Fruit fly (Drosophila melanogaster): ENCODE results near the gene PolD2.

PolD2 gene

DNA sequence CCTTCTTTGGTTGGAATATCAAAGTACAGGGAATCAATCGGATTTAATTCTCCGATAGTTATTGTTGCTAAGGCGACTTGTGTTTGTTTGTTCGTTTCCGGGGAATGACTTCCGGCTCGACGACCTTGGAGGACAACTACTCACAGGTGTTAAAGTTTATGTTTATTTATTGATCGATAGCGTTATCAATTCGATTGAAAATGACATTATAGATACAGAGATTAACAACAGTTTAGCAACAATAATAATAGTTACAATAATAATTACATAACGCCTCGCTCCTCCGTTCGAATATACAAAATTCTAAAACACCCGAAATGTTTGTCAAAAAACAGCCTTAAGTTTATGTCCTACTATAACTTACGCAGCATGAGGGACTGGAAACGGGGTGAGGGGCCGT lies 3.8 kb upstream of the PolD2 start, which contains the start of gene Dhc62B:
TSS of gene Dhc62B (minus strand) at position 101 of the 400 bp plus-strand sequence.
- TF ChIP-seq h (optimal IDR thresholded peaks at IDR 0.05) (no peak), Myc (optimal IDR thresholded peaks at IDR 0.05) (no peak), insv (optimal IDR thresholded peaks at IDR 0.05) (no peak), psq (optimal IDR thresholded peaks at IDR 0.05) (no peak), ttk (optimal IDR thresholded peaks at IDR 0.05) (no peak), Sin3A (optimal IDR thresholded peaks at IDR 0.05) (no peak)

DNA sequence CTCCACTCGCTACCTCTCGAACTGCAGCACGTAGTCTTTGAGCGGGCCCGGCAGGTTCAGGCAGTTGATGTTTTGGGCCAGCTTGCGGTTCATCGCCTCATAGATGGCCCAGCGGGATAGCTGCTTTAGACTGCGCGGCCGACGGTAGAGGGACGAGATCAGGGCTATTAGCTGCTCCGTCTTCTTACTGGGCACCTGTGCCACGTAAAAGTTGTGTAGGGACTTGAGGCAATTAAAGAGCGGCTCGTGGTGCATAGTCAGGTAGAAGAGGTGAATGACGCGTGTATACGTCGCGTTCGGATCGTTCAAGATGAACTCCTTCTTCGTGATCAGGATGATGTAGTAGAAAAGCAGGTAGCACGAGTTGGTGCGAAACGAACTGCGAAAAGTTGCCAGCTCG lies 2.8 kb upstream of the PolD2 start:
- TF ChIP-seq insv (optimal IDR thresholded peaks at IDR 0.05) (no peak), h (optimal IDR thresholded peaks at IDR 0.05) (no peak), psq (optimal IDR thresholded peaks at IDR 0.05) (no peak), ttk (optimal IDR thresholded peaks at IDR 0.05) (no peak), Myc (optimal IDR thresholded peaks at IDR 0.05) (no peak), Sin3A (optimal IDR thresholded peaks at IDR 0.05) (no peak)

DNA sequence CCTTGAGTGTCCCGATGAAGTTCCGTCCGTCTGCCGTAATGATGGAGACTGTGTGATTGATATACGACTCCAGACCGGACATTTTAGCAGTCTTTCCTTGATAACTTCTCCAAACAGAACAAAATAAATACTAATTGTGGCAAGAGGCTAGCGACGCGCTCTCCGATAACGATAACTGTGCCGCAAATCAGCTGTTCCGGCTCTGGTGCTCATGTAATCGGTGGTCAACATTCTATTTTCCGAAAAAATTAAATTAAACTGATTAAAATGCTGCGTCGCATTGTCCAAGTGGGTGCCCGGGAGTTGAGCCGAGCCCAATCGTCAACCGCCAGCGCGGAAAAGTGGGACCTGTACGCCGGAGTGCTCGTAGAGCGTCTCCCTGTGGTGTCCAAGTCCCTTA lies 1.8 kb downstream of the PolD2 start, which contains the start of the genes CG2021 and mRpL46:
TSS of gene CG2021 (minus strand) at position 163 of the 400 bp plus-strand sequence.
TSS of gene mRpL46 (plus strand) at position 191 of the 400 bp plus-strand sequence.
- TF ChIP-seq ttk (optimal IDR thresholded peaks at IDR 0.05): no peak

DNA sequence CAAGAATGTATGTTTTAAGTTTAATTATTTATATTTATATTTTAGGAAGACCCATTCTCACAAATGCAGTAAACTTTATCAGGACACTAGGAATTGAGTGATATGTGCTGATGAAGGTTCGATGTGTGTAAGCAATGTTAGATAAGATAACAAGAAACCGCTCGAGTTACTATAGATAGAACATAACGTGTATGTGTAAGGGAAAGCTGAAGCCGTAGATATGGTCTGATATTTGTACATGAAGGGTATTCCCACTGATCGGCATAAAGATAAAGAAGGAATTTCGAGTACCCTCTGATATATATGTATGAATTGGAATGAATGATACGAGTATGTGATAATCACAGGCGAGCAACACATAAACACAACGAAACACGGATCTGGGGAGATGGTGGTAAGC lies 8.7 kb downstream of the PolD2 start:
- TF ChIP-seq h (optimal IDR thresholded peaks at IDR 0.05): no peak
- TF ChIP-seq insv (optimal IDR thresholded peaks at IDR 0.05): no peak
- no peak for TF ChIP-seq Myc (optimal IDR thresholded peaks at IDR 0.05)

DNA sequence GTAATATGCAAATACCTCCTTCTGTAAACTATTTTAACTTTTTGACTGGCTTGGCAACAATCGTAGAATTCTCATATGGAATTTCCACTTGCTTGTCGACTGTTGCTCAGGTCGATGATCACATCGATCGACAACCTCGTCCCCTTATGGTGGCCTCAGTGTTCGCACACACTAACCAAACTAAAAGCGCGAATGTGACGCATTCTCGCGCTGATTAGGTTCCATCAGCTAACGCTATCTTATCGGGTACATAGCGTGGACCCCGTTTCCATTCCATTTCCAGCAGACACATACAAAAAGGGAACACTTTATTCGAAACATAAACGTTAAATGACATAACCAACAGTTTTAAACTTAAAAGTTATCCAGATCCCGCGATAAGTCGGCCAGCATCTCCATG lies 13.9 kb downstream of the PolD2 start:
- TF ChIP-seq Myc (optimal IDR thresholded peaks at IDR 0.05): no peak
- TF ChIP-seq insv (optimal IDR thresholded peaks at IDR 0.05): no peak
- no peak for TF ChIP-seq h (optimal IDR thresholded peaks at IDR 0.05)
- no peak for TF ChIP-seq Sin3A (optimal IDR thresholded peaks at IDR 0.05)

DNA sequence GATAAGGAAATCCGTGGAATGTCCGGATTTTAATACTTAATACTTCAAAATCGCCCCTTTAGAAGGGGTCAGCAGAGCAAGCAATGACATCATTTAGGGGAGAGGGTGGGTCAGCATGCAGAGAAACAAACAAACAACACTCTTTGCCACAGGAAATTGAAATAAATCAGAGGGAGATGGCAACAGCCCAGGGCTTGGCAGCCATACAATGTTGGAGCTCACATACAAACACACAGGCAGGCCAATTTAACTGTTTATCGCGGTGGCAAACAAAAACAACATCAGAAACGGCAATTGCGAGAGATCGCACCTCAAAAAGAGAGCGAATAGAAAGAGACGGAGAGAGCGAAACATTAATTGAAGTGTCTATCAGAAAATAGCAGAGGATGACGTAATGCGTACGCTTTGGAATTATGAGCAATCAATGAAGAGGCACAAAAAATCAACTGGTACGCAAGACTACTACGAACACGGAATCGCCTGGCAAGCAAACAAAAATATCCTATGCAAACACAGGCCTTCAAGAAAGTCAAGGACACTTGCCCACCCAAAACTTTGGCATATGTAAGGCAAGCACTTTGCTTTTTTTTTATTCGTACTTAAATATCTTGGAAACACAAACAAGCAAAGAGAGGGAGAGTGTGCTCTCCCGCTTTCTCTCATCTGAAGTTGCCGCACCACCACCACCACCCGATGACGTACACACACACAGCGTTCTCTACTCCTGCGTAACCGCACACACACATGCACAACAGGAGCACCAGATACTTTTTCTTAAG lies 18.9 kb downstream of the PolD2 start:
- TF ChIP-seq psq (optimal IDR thresholded peaks at IDR 0.05) (no peak), Sin3A (optimal IDR thresholded peaks at IDR 0.05) (no peak), ttk (optimal IDR thresholded peaks at IDR 0.05) (no peak), Myc (optimal IDR thresholded peaks at IDR 0.05) (no peak), insv (optimal IDR thresholded peaks at IDR 0.05) (no peak), h (optimal IDR thresholded peaks at IDR 0.05) (no peak)

DNA sequence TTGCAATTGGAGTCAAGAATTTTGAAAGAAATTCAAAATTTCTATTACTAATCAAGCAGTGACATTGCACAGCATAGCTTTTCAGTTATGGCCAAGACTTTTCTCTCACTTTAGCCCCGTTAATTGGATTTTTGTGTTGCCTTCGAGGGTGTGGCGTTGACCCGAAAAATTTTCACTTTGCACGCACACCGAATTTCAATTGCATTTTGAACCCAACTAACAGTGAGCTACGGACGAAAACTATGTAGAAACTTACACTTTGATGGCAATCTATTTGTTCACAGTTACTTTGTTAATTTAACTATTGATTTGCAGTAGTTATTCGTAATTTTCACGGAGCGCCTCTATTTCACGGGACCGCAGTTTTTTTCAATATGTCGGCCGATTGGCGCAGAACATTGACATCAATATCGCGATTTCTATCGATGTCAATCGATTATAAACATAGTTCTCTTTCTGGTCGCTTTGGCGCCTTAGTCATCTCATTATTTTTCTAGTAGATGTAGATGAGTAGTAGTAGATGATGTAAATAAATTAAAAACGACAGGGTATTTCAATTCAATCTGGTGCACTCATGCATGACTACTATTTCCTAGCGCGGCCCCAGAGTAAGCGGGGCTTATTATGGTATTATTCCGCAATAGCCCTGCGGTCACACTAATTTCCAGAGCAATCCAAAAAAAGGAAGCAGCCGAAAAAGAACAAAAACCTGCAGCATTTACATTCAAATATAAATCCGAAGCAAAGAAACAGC lies 19.7 kb downstream of the PolD2 start, which contains the start of the genes alpha-Spec, dlt and Cdc37:
TSS of gene alpha-Spec (minus strand) at position 386 of the 754 bp plus-strand sequence.
TSS of gene dlt (minus strand) at position 386 of the 754 bp plus-strand sequence.
TSS of gene Cdc37 (plus strand) at position 450 of the 754 bp plus-strand sequence.
- no peak for TF ChIP-seq Sin3A (optimal IDR thresholded peaks at IDR 0.05)
- no peak for TF ChIP-seq ttk (optimal IDR thresholded peaks at IDR 0.05)
- no peak for TF ChIP-seq Myc (optimal IDR thresholded peaks at IDR 0.05)
- no peak for TF ChIP-seq h (optimal IDR thresholded peaks at IDR 0.05)
- TF ChIP-seq psq (optimal IDR thresholded peaks at IDR 0.05): no peak
- TF ChIP-seq insv (optimal IDR thresholded peaks at IDR 0.05): no peak

DNA sequence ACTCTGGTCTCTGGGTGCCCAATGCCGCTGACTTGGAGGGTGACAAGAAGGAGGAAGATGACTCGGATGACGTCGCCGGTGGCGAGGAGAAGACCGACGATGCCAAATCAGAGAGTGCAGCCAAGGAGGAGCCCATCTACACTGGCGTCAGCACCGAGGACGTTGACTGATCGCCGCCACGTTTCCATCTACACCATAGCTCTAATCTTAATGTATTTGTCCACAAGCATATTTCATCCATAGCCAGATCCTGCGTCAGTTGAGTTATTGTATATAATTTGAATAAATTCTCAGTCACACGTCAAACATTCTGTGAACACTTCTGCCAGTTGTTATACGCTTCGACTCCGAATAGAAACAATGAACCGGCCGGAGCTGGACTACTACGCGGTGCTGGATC lies 21.6 kb downstream of the PolD2 start, which contains the start of gene CG12020:
TSS of gene CG12020 (plus strand) at position 301 of the 400 bp plus-strand sequence.
- no peak for TF ChIP-seq insv (optimal IDR thresholded peaks at IDR 0.05)
- TF ChIP-seq ttk (optimal IDR thresholded peaks at IDR 0.05): no peak
- TF ChIP-seq psq (optimal IDR thresholded peaks at IDR 0.05): no peak
- TF ChIP-seq Myc (optimal IDR thresholded peaks at IDR 0.05): no peak
- TF ChIP-seq Sin3A (optimal IDR thresholded peaks at IDR 0.05): no peak
- TF ChIP-seq h (optimal IDR thresholded peaks at IDR 0.05): no peak

DNA sequence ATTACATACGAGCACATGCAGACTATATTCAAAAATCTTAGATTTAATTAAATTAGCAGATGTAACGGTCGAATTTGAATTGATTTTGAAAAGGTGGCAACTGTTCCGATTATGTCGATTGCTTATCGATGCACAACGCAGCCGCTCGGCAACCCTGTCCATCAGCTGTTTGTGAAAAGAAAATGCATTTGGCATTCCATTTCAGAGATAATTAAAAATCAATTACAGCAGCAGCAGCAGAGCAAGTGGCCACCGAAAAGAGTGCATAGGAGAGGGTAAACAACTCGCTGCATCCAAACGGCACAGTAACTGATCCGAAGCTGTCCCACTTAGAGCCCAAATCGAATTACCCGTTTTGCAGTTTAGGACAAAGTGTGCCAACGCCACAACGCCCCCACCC lies 23.2 kb downstream of the PolD2 start, which contains the start of gene Patj:
TSS of gene Patj (plus strand) at position 155 of the 400 bp plus-strand sequence.
- TF ChIP-seq Sin3A (optimal IDR thresholded peaks at IDR 0.05) (no peak), h (optimal IDR thresholded peaks at IDR 0.05) (no peak), psq (optimal IDR thresholded peaks at IDR 0.05) (no peak), ttk (optimal IDR thresholded peaks at IDR 0.05) (no peak), Myc (optimal IDR thresholded peaks at IDR 0.05) (no peak), insv (optimal IDR thresholded peaks at IDR 0.05) (no peak)

DNA sequence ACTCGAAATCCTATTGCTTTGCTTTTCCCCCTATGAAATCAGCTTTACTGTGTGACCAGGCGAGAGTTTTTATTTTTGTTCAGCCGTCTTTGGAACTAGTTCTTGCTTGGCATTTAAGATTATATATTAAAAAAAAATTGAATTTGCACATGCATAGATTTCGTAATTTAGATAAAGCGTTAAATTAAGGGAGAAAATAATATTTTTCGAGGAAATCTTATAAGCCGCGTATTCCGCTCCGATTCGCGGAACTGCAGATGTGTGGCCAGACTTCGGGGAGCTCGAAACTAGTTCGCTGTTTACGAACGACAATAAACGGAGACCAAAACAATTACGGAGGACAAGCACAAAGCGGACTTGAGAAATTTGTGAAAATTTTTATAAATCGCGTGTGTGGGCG lies 27.4 kb downstream of the PolD2 start, which contains the start of the genes JTBR and CG42676:
TSS of gene JTBR (minus strand) at position 55 of the 400 bp plus-strand sequence.
TSS of gene CG42676 (plus strand) at position 306 of the 400 bp plus-strand sequence.
- TF ChIP-seq psq (optimal IDR thresholded peaks at IDR 0.05) (peak; percentile 58), Myc (optimal IDR thresholded peaks at IDR 0.05) (no peak)

DNA sequence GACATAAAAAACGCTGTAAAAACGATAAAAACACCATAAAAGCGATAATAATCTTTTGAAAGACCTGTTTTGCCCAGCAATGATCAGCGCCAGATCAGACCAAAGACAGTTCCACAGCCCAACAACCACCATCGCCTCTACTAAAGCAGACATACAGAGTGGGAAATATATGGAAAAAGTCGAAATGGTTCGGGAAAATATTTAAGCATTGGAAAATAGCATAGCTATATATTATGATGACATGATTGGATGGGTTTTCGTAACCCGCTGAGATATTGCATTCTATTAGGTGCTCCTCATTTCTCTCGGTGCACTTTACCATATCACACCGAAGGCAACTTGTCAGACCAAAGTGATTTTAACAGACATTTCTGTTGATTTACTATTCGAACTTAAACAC lies 33.2 kb downstream of the PolD2 start:
- TF ChIP-seq insv (optimal IDR thresholded peaks at IDR 0.05) (no peak), Sin3A (optimal IDR thresholded peaks at IDR 0.05) (no peak), Myc (optimal IDR thresholded peaks at IDR 0.05) (no peak), ttk (optimal IDR thresholded peaks at IDR 0.05) (no peak), psq (optimal IDR thresholded peaks at IDR 0.05) (no peak)

DNA sequence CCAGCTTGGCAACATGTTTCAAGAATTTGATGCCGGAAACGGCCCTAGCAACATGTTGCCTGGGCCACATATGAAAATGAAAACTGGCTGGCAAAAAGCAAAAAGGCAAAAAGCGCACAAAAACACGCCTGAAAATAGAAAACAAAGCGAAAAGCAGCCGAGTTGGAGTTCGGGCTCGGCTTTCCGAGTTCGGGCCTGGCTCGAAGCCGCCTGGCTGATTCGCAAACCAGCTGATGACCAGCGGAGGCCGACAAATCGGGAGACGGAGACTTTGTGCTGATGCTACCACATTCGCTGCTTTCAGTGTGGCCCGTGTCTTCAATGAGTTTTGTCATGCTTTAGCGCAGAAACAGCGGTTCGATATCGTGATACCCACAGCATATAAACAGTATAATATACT lies 34.9 kb downstream of the PolD2 start, which contains the start of gene GV1:
TSS of gene GV1 (plus strand) at position 301 of the 400 bp plus-strand sequence.
- TF ChIP-seq h (optimal IDR thresholded peaks at IDR 0.05) (no peak), psq (optimal IDR thresholded peaks at IDR 0.05) (no peak), ttk (optimal IDR thresholded peaks at IDR 0.05) (no peak), Myc (optimal IDR thresholded peaks at IDR 0.05) (no peak), Sin3A (optimal IDR thresholded peaks at IDR 0.05) (no peak), insv (optimal IDR thresholded peaks at IDR 0.05) (no peak)
